Worm (Caenorhabditis elegans): ENCODE measurements around the gene tsp-18.

ce11 chrII:5880677-5881076 lies 23.7 kb upstream of the tsp-18 start:
- TF ChIP-seq mdl-1 (tag; optimal IDR thresholded peaks at IDR 0.05): no peak
- TF ChIP-seq nhr-111 (GFP tag; optimal IDR thresholded peaks at IDR 0.05): no peak
- no peak for TF ChIP-seq zag-1 (tag; optimal IDR thresholded peaks at IDR 0.05)
- TF ChIP-seq T20F7.1 (GFP tag; optimal IDR thresholded peaks at IDR 0.05): no peak
- no peak for TF ChIP-seq snpc-4 (tag; optimal IDR thresholded peaks at IDR 0.05)
- TF ChIP-seq dve-1 (tag; optimal IDR thresholded peaks at IDR 0.05; ENCODE audit: insufficient read depth): no peak
- TF ChIP-seq nhr-41 (GFP tag; IDR thresholded peaks at IDR 0.05): no peak
